Worm (Caenorhabditis elegans) whole organism, midembryonic: ENCODE results near the gene F09G8.5.

Source experiments
- T22C8.4 ChIP-seq: fragments of 200-800 bp; sonication (Bioruptor generic); IDR thresholded peaks from 2 replicates; pipeline ENCODE4 v1.3.6; 2022; ENCODE audit warnings: missing genetic modification characterization, missing compliant biosample characterization
- cog-1 ChIP-seq: sonication (generic microtip); optimal IDR thresholded peaks from 2 replicates; lab custom pipeline; 2016; ENCODE audit warnings: missing genetic modification characterization, missing compliant biosample characterization
- flt-1 ChIP-seq: fragments of 200-800 bp; sonication (Bioruptor generic); IDR thresholded peaks from 2 replicates; pipeline ENCODE4 v1.3.6; 2022; ENCODE audit warnings: missing genetic modification characterization, missing compliant biosample characterization
- klf-2 ChIP-seq: fragments of 200-800 bp; sonication (Bioruptor generic); conservative IDR thresholded peaks from 2 replicates; pipeline ENCODE4 v1.3.6; 2022; ENCODE audit warnings: missing genetic modification reagents, missing genetic modification characterization, missing compliant biosample characterization
- med-1 ChIP-seq: sonication (generic microtip); optimal IDR thresholded peaks from 2 replicates; lab custom pipeline; 2017; ENCODE audit warnings: missing genetic modification characterization, mild to moderate bottlenecking, missing compliant biosample characterization, antibody characterized with exemption, missing genetic modification reagents; ENCODE audit not compliant: insufficient read depth
- ref-1 ChIP-seq: fragments of 200-800 bp; sonication (Bioruptor generic); conservative IDR thresholded peaks from 2 replicates; pipeline ENCODE4 v1.3.6; 2022; ENCODE audit warnings: missing genetic modification reagents, missing genetic modification characterization, missing compliant biosample characterization
- tab-1 ChIP-seq: fragments of 200-800 bp; sonication (Bioruptor generic); IDR thresholded peaks from 2 replicates; pipeline ENCODE4 v1.3.6; 2022; ENCODE audit warnings: missing genetic modification characterization, missing compliant biosample characterization
- ztf-23 ChIP-seq: fragments of 200-800 bp; sonication (Bioruptor generic); IDR thresholded peaks from 2 replicates; pipeline ENCODE4 v1.3.6; 2022; ENCODE audit warnings: missing genetic modification reagents, missing genetic modification characterization, missing compliant biosample characterization
- ztf-29 ChIP-seq: fragments of 200-800 bp; sonication (Bioruptor generic); IDR thresholded peaks from 2 replicates; pipeline ENCODE4 v1.3.6; 2022; ENCODE audit warnings: missing genetic modification reagents, missing genetic modification characterization, missing compliant biosample characterization

Gene F09G8.5

DNA sequence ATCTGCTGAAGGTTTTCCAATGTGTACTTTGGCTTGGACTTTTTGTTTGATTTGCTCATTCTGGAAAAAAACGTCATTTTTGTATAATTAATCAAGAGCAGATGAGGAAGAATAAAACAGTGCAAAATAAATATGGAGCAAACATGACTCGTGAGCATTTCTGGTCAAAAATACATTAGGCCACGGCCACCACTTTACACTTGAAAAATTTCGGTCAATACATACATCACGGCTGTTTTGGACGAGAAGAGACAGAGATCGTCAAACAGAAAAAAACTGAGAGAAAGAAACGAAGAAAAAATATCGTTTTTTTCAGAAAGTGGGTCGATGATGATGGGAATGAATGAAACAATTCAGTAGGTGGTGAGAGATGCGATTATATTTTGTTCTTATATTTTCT is 13.5 kb downstream of the F09G8.5 start, which contains the start of the genes F09G8.7 and crn-7:
F09G8.7 (minus strand) TSS at position 60 of the 400 bp plus-strand sequence.
crn-7 (plus strand) TSS at position 236 of the 400 bp plus-strand sequence.
- no peak for TF ChIP-seq med-1 (GFP tag; lab: Kevin White, UChicago)
- no peak for TF ChIP-seq ref-1 (GFP tag; lab: Robert Waterston, UW)
- no peak for TF ChIP-seq cog-1
- no peak for TF ChIP-seq tab-1 (GFP tag; lab: Robert Waterston, UW)
- no peak for TF ChIP-seq flt-1 (GFP tag; lab: Robert Waterston, UW)
- TF ChIP-seq klf-2 (GFP tag; lab: Robert Waterston, UW) = no peak

DNA sequence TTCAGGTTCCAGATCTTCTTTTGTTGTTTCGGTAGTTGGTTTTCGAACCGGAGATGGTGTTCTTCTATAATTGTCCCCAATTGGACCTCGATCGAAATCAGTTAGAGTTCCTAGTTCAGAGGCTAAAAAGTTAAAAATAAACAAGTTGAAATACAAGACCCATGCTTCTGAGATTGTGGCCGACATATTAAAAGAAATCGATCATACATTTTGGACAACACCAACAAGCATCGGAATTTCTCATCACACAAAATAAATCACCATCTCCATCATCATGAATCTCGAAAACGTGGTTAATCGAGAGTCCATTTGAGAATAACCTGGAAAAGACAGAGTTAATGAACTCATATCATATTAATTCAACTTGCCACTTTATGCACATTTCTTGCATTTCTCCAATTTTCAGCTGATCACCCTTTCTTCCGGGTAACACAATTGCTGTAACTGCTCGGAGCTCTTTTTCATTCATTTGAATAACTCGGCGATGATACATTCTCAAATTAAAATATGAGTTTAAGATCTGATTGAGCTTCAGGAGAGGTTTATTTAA is 17.0 kb downstream of the F09G8.5 start, which contains the start of the genes mps-4 and F09G8.10:
mps-4 (minus strand) TSS at position 101 of the 550 bp plus-strand sequence.
F09G8.10 (minus strand) TSS at position 500 of the 550 bp plus-strand sequence.
- TF ChIP-seq tab-1 (GFP tag; lab: Robert Waterston, UW) = no peak
- no peak for TF ChIP-seq ztf-23 (GFP tag; lab: Robert Waterston, UW)
- no peak for TF ChIP-seq med-1 (GFP tag; lab: Kevin White, UChicago)

DNA sequence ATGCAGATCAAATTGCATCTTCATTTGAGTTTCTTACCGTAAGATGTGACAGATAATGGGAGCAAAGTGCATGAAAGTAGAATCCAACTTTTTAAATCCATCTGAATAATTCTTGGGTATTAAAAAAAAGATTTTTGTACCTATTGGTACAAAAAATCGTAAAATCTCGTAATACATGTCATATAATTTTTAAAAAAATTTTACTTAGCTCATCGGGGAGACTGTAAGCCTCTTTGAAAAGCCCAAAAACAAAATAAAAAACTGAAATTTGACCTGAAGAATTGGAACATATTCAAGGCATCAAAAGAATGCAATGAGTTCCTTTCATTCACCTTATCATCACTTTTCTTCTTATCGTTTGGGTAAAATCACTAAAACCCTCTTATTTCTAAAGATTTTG is 21.1 kb downstream of the F09G8.5 start, which contains the start of gene clec-160:
clec-160 (minus strand) TSS at position 101 of the 400 bp plus-strand sequence.
- TF ChIP-seq cog-1 = no peak
- TF ChIP-seq T22C8.4 = no peak

DNA sequence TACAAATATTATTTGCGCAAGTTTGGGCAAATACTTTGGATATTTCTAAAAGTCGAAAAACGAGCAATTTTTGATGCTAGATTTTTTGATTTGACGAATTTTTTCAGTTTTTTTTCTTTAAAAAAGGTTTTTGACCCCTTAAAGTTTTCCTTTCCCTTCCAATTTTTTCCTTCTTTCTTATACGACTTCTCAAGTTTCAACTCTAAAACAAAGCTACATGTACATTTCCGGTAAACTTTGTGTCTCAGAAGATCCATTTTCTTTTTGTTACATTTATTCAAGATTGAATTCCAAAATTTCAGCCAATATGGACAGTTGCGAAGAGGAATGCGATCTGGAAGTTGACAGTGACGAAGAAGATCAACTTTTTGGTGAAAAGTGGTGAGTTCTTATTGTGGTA is 24.0 kb downstream of the F09G8.5 start, which contains the start of gene mig-10:
mig-10 (plus strand) TSS at position 301 of the 400 bp plus-strand sequence.
- TF ChIP-seq cog-1 (no peak), klf-2 (GFP tag; lab: Robert Waterston, UW) (no peak), T22C8.4 (no peak), tab-1 (GFP tag; lab: Robert Waterston, UW) (no peak), ztf-29 (GFP tag; lab: Robert Waterston, UW) (no peak), ref-1 (GFP tag; lab: Robert Waterston, UW) (no peak), med-1 (GFP tag; lab: Kevin White, UChicago) (no peak), ztf-23 (GFP tag; lab: Robert Waterston, UW) (no peak), flt-1 (GFP tag; lab: Robert Waterston, UW) (no peak)

DNA sequence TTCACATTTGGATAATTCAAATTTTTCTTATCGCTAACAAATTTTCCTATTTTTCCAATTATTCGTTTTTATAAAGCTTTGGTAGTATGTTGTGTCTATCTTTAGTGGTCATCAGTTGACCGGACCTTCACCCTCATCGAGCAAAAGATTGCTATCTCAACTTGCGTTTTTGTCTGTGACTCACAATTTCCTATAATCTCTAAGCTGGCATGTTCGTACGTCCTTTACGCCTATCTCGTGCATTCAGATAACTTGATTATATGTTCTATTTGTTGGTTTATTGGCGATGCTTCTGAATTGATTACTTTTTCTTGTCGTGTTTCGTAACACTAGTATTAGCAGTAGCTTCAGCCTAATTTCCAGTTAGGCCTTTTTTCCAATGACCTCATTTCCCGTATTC is 24.8 kb downstream of the F09G8.5 start:
- TF ChIP-seq ref-1 (GFP tag; lab: Robert Waterston, UW) (no peak), klf-2 (GFP tag; lab: Robert Waterston, UW) (no peak), T22C8.4 (no peak), cog-1 (no peak), ztf-29 (GFP tag; lab: Robert Waterston, UW) (no peak), ztf-23 (GFP tag; lab: Robert Waterston, UW) (no peak), tab-1 (GFP tag; lab: Robert Waterston, UW) (no peak), flt-1 (GFP tag; lab: Robert Waterston, UW) (no peak), med-1 (GFP tag; lab: Kevin White, UChicago) (no peak)

DNA sequence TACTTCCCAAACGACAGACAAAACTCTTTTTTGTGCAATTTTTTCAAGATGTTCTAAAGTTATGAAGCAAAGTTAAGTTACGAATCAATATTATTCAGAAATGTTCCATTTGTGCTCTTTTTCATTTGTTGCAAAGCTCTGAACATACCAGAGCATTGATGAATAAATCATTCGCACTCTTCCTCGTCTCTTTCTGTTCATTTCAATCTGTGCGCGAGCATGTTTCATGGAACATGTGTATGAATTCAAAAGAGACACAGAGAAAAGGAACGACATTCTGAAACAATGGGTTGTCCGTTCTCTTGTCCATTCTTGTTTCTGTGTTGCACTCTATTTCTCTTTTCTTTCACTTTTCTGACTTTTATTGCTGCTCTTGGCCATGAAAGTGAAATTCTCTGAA is 25.6 kb downstream of the F09G8.5 start:
- TF ChIP-seq med-1 (GFP tag; lab: Kevin White, UChicago) (no peak), flt-1 (GFP tag; lab: Robert Waterston, UW) (no peak), ztf-29 (GFP tag; lab: Robert Waterston, UW) (no peak), ztf-23 (GFP tag; lab: Robert Waterston, UW) (no peak), klf-2 (GFP tag; lab: Robert Waterston, UW) (no peak), ref-1 (GFP tag; lab: Robert Waterston, UW) (no peak), cog-1 (no peak), tab-1 (GFP tag; lab: Robert Waterston, UW) (no peak), T22C8.4 (no peak)

DNA sequence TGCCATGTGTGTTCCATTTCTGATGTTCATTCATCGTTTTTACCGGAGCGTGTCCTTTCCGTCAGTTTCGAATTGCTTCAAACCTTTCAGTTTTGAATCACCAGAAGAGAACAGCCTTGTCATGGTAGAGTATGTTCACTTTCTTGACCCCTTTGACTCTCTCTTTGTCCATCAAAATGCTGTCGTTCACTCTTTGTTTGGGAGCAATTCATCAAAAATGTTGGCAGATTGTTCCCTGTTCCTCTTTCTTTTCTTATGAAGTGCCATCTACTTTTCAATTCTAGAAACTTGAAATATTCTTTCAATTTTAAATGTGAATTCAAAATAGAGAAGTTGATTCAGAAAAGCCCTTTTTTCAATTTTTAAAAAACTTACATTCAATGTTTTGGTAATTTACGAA is 26.5 kb downstream of the F09G8.5 start:
- TF ChIP-seq ztf-23 (GFP tag; lab: Robert Waterston, UW) (no peak), ref-1 (GFP tag; lab: Robert Waterston, UW) (no peak), klf-2 (GFP tag; lab: Robert Waterston, UW) (no peak), flt-1 (GFP tag; lab: Robert Waterston, UW) (no peak), cog-1 (no peak)

DNA sequence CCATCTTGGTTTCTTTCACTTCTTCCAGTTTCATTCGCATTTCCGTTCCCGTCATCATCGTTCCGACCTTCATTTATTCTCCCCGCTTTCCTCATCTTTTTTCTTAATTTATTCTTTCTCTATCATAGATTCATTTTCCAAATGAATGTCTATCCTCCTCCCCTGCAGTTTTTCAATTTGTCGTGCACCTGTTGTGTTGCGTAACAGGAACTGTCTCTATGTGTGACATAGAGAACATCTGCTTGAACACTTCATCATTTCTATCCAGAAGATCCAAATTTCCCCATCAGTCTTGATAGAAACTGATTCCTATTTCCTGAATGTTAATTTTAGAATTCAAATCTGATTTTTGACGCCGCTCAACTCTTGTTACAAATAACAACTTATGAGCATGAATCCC is 28.8 kb downstream of the F09G8.5 start:
- TF ChIP-seq cog-1 = no peak
- TF ChIP-seq ztf-29 (GFP tag; lab: Robert Waterston, UW) = no peak
- no peak for TF ChIP-seq tab-1 (GFP tag; lab: Robert Waterston, UW)
- TF ChIP-seq ref-1 (GFP tag; lab: Robert Waterston, UW) = no peak
- no peak for TF ChIP-seq T22C8.4
- no peak for TF ChIP-seq flt-1 (GFP tag; lab: Robert Waterston, UW)
- no peak for TF ChIP-seq klf-2 (GFP tag; lab: Robert Waterston, UW)
- TF ChIP-seq ztf-23 (GFP tag; lab: Robert Waterston, UW) = no peak

- TF ChIP-seq flt-1 (GFP tag; lab: Robert Waterston, UW) = no peak
- no peak for TF ChIP-seq tab-1 (GFP tag; lab: Robert Waterston, UW)
- TF ChIP-seq ztf-29 (GFP tag; lab: Robert Waterston, UW) = no peak
- no peak for TF ChIP-seq ztf-23 (GFP tag; lab: Robert Waterston, UW)
- TF ChIP-seq ref-1 (GFP tag; lab: Robert Waterston, UW) = no peak
- TF ChIP-seq cog-1 = no peak
- TF ChIP-seq T22C8.4 = no peak
- no peak for TF ChIP-seq med-1 (GFP tag; lab: Kevin White, UChicago)
- TF ChIP-seq klf-2 (GFP tag; lab: Robert Waterston, UW) = no peak
Measured at ce11 chrIII:8286003-8286402, 31.2 kb downstream of the F09G8.5 start.

DNA sequence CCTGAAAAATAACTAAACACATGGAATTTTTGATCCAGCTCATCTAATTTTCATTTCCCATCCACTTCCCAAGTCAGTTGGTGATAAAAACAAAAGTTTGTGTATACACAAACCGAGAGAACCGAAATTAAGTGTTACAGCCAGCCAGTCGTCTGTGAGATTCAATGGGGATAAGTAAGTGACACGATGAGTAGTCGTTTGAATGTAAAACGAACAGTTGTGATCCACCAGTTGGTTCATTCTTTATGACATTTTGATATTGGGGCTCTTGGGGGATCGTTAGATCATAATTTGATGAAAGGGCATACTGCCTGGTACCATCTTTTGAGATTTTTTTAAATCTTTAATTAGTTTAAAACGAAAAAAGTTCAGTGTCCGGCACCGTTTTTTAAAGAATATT is 32.0 kb downstream of the F09G8.5 start:
- TF ChIP-seq flt-1 (GFP tag; lab: Robert Waterston, UW) = no peak
- TF ChIP-seq ztf-23 (GFP tag; lab: Robert Waterston, UW) = no peak
- no peak for TF ChIP-seq T22C8.4
- no peak for TF ChIP-seq ref-1 (GFP tag; lab: Robert Waterston, UW)
- no peak for TF ChIP-seq tab-1 (GFP tag; lab: Robert Waterston, UW)
- TF ChIP-seq ztf-29 (GFP tag; lab: Robert Waterston, UW) = no peak
- TF ChIP-seq cog-1 = no peak
- no peak for TF ChIP-seq klf-2 (GFP tag; lab: Robert Waterston, UW)
- no peak for TF ChIP-seq med-1 (GFP tag; lab: Kevin White, UChicago)
